Worm (Caenorhabditis elegans) whole organism, L2 larva: ENCODE measurements around the gene C05D11.13.

ENCODE experiments used
- F13H6.1 ChIP-seq: sonication (generic microtip); optimal IDR thresholded peaks from 2 replicates; lab custom pipeline; 2016; ENCODE audit warnings: missing genetic modification characterization, missing compliant biosample characterization
- alr-1 ChIP-seq: fragments of 150-350 bp; optimal IDR thresholded peaks from 2 replicates; lab custom pipeline; 2014; ENCODE audit warnings: missing biosample characterization, missing genetic modification characterization
- crh-2 ChIP-seq: sonication (generic microtip); optimal IDR thresholded peaks from 2 replicates; lab custom pipeline; 2017; ENCODE audit warnings: missing biosample characterization, missing genetic modification characterization
- egl-27 ChIP-seq: sonication (generic microtip); optimal IDR thresholded peaks from 3 replicates; lab custom pipeline; 2017; ENCODE audit warnings: missing biosample characterization, missing genetic modification reagents, missing genetic modification characterization
- elt-1 ChIP-seq: fragments of 150-350 bp; optimal IDR thresholded peaks from 2 replicates; lab custom pipeline; 2014; ENCODE audit warnings: missing biosample characterization, missing genetic modification characterization
- fos-1 ChIP-seq: fragments of 150-350 bp; optimal IDR thresholded peaks from 2 replicates; lab custom pipeline; 2014; ENCODE audit warnings: missing biosample characterization, missing genetic modification characterization
- mdl-1 ChIP-seq, 2 experiments: fragments of 150-350 bp in 1 of 2; sonication (generic microtip) in 1 of 2; optimal IDR thresholded peaks; 2 replicates each; lab custom pipeline; 2017; ENCODE audit warnings: missing biosample characterization in 2 of 2, missing genetic modification characterization in 2 of 2
- sma-9 ChIP-seq, 2 experiments: fragments of 150-350 bp in 1 of 2; sonication (generic microtip) in 1 of 2; optimal IDR thresholded peaks; 2 replicates each; lab custom pipeline; 2014 to 2016; ENCODE audit warnings: missing genetic modification characterization in 2 of 2, mild to moderate bottlenecking in 1 of 2, missing biosample characterization in 1 of 2, missing compliant biosample characterization in 1 of 2, missing genetic modification reagents in 1 of 2, moderate library complexity in 1 of 2
- snpc-4 ChIP-seq: fragments of 150-350 bp; optimal IDR thresholded peaks from 2 replicates; lab custom pipeline; 2014; ENCODE audit warnings: missing biosample characterization, missing genetic modification characterization
- unc-62 ChIP-seq: fragments of 150-350 bp; optimal IDR thresholded peaks from 2 replicates; lab custom pipeline; 2014; ENCODE audit warnings: missing biosample characterization, missing genetic modification reagents, missing genetic modification characterization

Gene C05D11.13

ce11 chrIII:6395706-6396232, 48.6 kb downstream of the C05D11.13 start, which contains the start of gene oatr-1:
Gene oatr-1, minus strand, starts transcription at chrIII:6396182.
- no peak for TF ChIP-seq F13H6.1 (tag; lab: Kevin White, UChicago)
- TF ChIP-seq snpc-4: no peak
- TF ChIP-seq alr-1 (tag; lab: Kevin White, UChicago): no peak
- peak; percentile 64 for TF ChIP-seq sma-9 (GFP tag; optimal IDR thresholded peaks at IDR 0.05; lab: Kevin White, UChicago)
- TF ChIP-seq sma-9 (tag; optimal IDR thresholded peaks at IDR 0.05; lab: Kevin White, UChicago): no peak
- TF ChIP-seq egl-27 (tag; lab: Kevin White, UChicago): no peak
- TF ChIP-seq elt-1 (tag; lab: Kevin White, UChicago): no peak
- peak; percentile 7 for TF ChIP-seq fos-1
- TF ChIP-seq mdl-1 (tag; optimal IDR thresholded peaks at IDR 0.05; lab: Kevin White, UChicago): peak in 1 of 2 experiments; percentile 2
- TF ChIP-seq crh-2 (tag; lab: Kevin White, UChicago): peak; percentile 81
- no peak for TF ChIP-seq unc-62 (GFP tag; lab: Kevin White, UChicago)
- TF ChIP-seq, all 48 proteins: peak for 4
